Worm (Caenorhabditis elegans): Measurements from ENCODE around the gene scl-18.

DNA sequence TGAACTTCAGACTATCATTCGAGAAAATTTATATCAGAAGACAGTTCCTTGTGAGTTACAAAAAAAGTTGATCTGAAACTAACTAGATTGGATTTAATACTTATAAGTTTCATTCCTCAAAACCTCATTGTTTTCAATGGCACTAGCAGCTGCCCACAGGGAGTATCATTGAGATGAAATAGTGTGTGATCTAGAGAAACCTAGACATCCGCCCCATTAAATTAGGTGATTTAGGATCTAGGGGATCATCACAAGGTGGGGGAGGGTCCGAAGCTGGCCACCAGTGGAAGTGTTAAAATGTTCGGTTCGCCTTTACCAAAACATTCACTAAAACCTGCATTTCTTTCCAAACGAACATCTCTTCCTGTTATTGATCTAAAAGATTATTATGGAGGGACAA lies 37.8 kb downstream of the scl-18 start:
- TF ChIP-seq ama-1 (optimal IDR thresholded peaks at IDR 0.05): no peak
- TF ChIP-seq nhr-237 (tag; optimal IDR thresholded peaks at IDR 0.05): no peak
- no peak for TF ChIP-seq lin-13 (GFP tag; optimal IDR thresholded peaks at IDR 0.05)
- no peak for TF ChIP-seq snpc-4 (tag; optimal IDR thresholded peaks at IDR 0.05)
